Worm (Caenorhabditis elegans) whole organism, early embryonic: ENCODE measurements around the gene cbp-1.

Experiments
- B0310.2 ChIP-seq: sonication (generic microtip); optimal IDR thresholded peaks from 2 replicates; lab custom pipeline; 2016; ENCODE audit warnings: mild to moderate bottlenecking, missing genetic modification characterization, missing compliant biosample characterization
- F13C5.2 ChIP-seq: sonication (generic microtip); optimal IDR thresholded peaks from 2 replicates; lab custom pipeline; 2017; ENCODE audit warnings: mild to moderate bottlenecking, missing genetic modification characterization, inconsistent platforms, missing compliant biosample characterization
- aly-1 ChIP-seq: sonication (generic microtip); optimal IDR thresholded peaks from 2 replicates; lab custom pipeline; 2016; ENCODE audit warnings: missing genetic modification characterization, missing compliant biosample characterization
- ama-1 ChIP-seq: fragments of 150-350 bp; optimal IDR thresholded peaks from 2 replicates; lab custom pipeline; 2014
- ceh-13 ChIP-seq: fragments of 200-800 bp; sonication (Bioruptor generic); optimal IDR thresholded peaks from 2 replicates; lab custom pipeline; 2018; ENCODE audit warnings: mild to moderate bottlenecking, missing genetic modification characterization, missing compliant biosample characterization
- ceh-36 ChIP-seq: sonication (generic microtip); optimal IDR thresholded peaks from 2 replicates; lab custom pipeline; 2016; ENCODE audit warnings: missing genetic modification characterization, inconsistent platforms, missing compliant biosample characterization
- ets-7 ChIP-seq: sonication (generic microtip); optimal IDR thresholded peaks from 2 replicates; lab custom pipeline; 2016; ENCODE audit warnings: missing genotype, missing genetic modification characterization, missing compliant biosample characterization
- flt-1 ChIP-seq: fragments of 200-800 bp; sonication (Bioruptor generic); IDR thresholded peaks from 2 replicates; pipeline ENCODE4 v1.3.6; 2022; ENCODE audit warnings: missing genetic modification characterization, missing compliant biosample characterization
- hmbx-1 ChIP-seq: sonication (generic microtip); optimal IDR thresholded peaks from 2 replicates; lab custom pipeline; 2016; ENCODE audit warnings: mild to moderate bottlenecking, missing genetic modification characterization, missing compliant biosample characterization
- hmg-4 ChIP-seq: fragments of 200-800 bp; sonication (Bioruptor generic); optimal IDR thresholded peaks from 2 replicates; lab custom pipeline; 2018; ENCODE audit warnings: mild to moderate bottlenecking, missing genetic modification characterization, missing compliant biosample characterization
- hnd-1 ChIP-seq: sonication (generic microtip); optimal IDR thresholded peaks from 2 replicates; lab custom pipeline; 2016; ENCODE audit warnings: missing genetic modification characterization, missing compliant biosample characterization
- pes-1 ChIP-seq: fragments of 200-800 bp; sonication (Bioruptor generic); IDR thresholded peaks from 2 replicates; pipeline ENCODE4 v1.3.6; 2022; ENCODE audit warnings: missing genetic modification reagents, missing genetic modification characterization, missing compliant biosample characterization
- scrt-1 ChIP-seq: fragments of 200-800 bp; sonication (Bioruptor generic); IDR thresholded peaks from 2 replicates; pipeline ENCODE4 v1.3.6; 2022; ENCODE audit warnings: missing genetic modification characterization, missing compliant biosample characterization
- sea-1 ChIP-seq: fragments of 200-800 bp; sonication (Bioruptor generic); conservative IDR thresholded peaks from 2 replicates; pipeline ENCODE4 v1.3.6; 2022; ENCODE audit warnings: missing genetic modification characterization, missing compliant biosample characterization
- tbx-11 ChIP-seq: fragments of 200-800 bp; sonication (Bioruptor generic); IDR thresholded peaks from 2 replicates; pipeline ENCODE4 v1.3.6; 2022; ENCODE audit warnings: missing genetic modification characterization, missing compliant biosample characterization
- tbx-37 ChIP-seq: fragments of 200-800 bp; sonication (Bioruptor generic); conservative IDR thresholded peaks from 2 replicates; pipeline ENCODE4 v1.3.6; 2022; ENCODE audit warnings: missing genetic modification reagents, missing genetic modification characterization, missing compliant biosample characterization
- tra-4 ChIP-seq: sonication (generic microtip); optimal IDR thresholded peaks from 2 replicates; lab custom pipeline; 2017; ENCODE audit warnings: missing genetic modification characterization, missing compliant biosample characterization

Gene cbp-1

ce11 chrIII:9793592-9794417 is 27.5 kb downstream of the cbp-1 start, which contains the start of the genes R10E11.9 and mcm-6:
TSS of gene R10E11.9 (minus strand) at chrIII:9793642.
TSS of gene mcm-6 (plus strand) at chrIII:9794367.
- TF ChIP-seq ceh-36 (no peak), sea-1 (GFP tag; lab: Robert Waterston, UW) (no peak), ama-1 (lab: Kevin White, UChicago) (no peak), ets-7 (no peak), B0310.2 (tag; lab: Kevin White, UChicago) (no peak)

DNA sequence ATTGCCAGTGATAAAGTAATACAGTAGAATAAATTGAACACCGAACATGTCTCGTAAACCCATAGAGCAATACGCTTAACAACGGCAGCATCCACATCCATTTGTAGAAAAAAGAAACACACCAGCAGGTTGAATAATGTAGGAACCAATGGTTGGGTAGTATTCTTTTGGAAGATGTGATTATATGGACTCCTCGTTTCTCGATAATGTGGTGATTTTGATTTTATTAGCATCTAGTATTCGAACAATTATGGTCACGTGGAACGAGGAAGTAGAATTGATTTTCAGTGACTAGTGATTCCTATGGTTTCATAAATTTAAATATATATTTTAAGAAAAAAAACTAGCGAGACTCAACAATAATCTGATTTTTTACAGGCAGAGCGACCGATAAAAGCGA is 30.1 kb downstream of the cbp-1 start, which contains the start of gene srxa-10:
srxa-10 (minus strand) TSS at position 101 of the 400 bp plus-strand sequence.
- no peak for TF ChIP-seq tra-4 (tag; lab: Kevin White, UChicago)
- no peak for TF ChIP-seq pes-1 (GFP tag; lab: Robert Waterston, UW)
- TF ChIP-seq hnd-1 = no peak
- no peak for TF ChIP-seq scrt-1 (GFP tag; lab: Robert Waterston, UW)
- TF ChIP-seq hmbx-1 (tag; lab: Kevin White, UChicago) = no peak

ce11 chrIII:9798478-9799157 is 32.3 kb downstream of the cbp-1 start, which contains the start of gene ZK632.2:
TSS of gene ZK632.2 (plus strand) at chrIII:9799107.
- no peak for TF ChIP-seq F13C5.2
- TF ChIP-seq hmbx-1 (tag; lab: Kevin White, UChicago) = no peak
- no peak for TF ChIP-seq ets-7
- TF ChIP-seq scrt-1 (GFP tag; lab: Robert Waterston, UW) = no peak
- TF ChIP-seq ama-1 (lab: Kevin White, UChicago) = no peak
- no peak for TF ChIP-seq ceh-13 (GFP tag; lab: Kevin White, UChicago)
- no peak for TF ChIP-seq tbx-37 (GFP tag; lab: Robert Waterston, UW)
- no peak for TF ChIP-seq tbx-11
- no peak for TF ChIP-seq hnd-1
- no peak for TF ChIP-seq sea-1 (GFP tag; lab: Robert Waterston, UW)
- TF ChIP-seq B0310.2 (tag; lab: Kevin White, UChicago) = no peak
- no peak for TF ChIP-seq flt-1 (GFP tag; lab: Robert Waterston, UW)
- TF ChIP-seq ceh-36 = no peak
- no peak for TF ChIP-seq aly-1 (tag; lab: Kevin White, UChicago)
- no peak for TF ChIP-seq pes-1 (GFP tag; lab: Robert Waterston, UW)
- no peak for TF ChIP-seq tra-4 (tag; lab: Kevin White, UChicago)
- no peak for TF ChIP-seq hmg-4 (GFP tag; lab: Kevin White, UChicago)

- TF ChIP-seq F13C5.2 = no peak
- no peak for TF ChIP-seq tra-4 (tag; lab: Kevin White, UChicago)
- TF ChIP-seq ama-1 (lab: Kevin White, UChicago) = no peak
- no peak for TF ChIP-seq hmg-4 (GFP tag; lab: Kevin White, UChicago)
- no peak for TF ChIP-seq ceh-36
- no peak for TF ChIP-seq aly-1 (tag; lab: Kevin White, UChicago)
- TF ChIP-seq sea-1 (GFP tag; lab: Robert Waterston, UW) = no peak
Observed at ce11 chrIII:9802045-9802444, 35.7 kb downstream of the cbp-1 start.

ce11 chrIII:9804997-9805610 is 38.8 kb downstream of the cbp-1 start, which contains the start of gene riok-3:
TSS of gene riok-3 (minus strand) at chrIII:9805011.
- TF ChIP-seq aly-1 (tag; lab: Kevin White, UChicago) (no peak), hnd-1 (no peak), B0310.2 (tag; lab: Kevin White, UChicago) (no peak), ceh-36 (no peak), ama-1 (lab: Kevin White, UChicago) (no peak), tra-4 (tag; lab: Kevin White, UChicago) (no peak), hmbx-1 (tag; lab: Kevin White, UChicago) (no peak), scrt-1 (GFP tag; lab: Robert Waterston, UW) (no peak), ceh-13 (GFP tag; lab: Kevin White, UChicago) (no peak), flt-1 (GFP tag; lab: Robert Waterston, UW) (no peak), tbx-37 (GFP tag; lab: Robert Waterston, UW) (no peak), hmg-4 (GFP tag; lab: Kevin White, UChicago) (no peak), F13C5.2 (no peak)

DNA sequence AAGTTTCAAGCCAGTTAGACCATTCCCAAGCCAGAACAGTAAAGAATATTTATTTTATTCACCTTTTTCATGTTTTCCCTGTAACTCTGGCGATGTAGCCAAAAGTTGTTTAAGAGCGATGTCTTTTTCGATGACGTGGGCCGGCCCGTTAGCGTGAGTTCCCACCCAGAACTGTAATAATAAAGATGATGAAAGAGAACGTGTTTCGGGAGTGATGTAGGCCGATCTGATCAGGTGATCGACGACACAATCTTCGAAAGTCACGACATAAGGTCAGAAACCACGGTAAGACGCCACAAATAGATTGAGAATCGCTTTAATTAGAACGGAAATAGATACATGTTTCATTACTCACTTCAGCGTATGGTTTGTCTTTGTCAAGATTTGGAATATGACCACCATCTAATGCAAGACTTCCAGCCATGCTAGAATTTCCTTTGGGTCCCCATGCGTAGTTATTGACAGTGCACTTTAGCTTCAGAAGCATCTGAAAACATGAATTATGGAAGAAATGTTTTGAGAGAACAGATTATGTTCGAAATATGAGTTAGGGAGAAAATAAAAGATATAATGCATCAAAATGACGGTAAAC is 40.8 kb downstream of the cbp-1 start, which contains the start of gene ZK632.4:
ZK632.4 (minus strand) TSS at position 487 of the 592 bp plus-strand sequence.
- TF ChIP-seq aly-1 (tag; lab: Kevin White, UChicago) (no peak), pes-1 (GFP tag; lab: Robert Waterston, UW) (no peak)

DNA sequence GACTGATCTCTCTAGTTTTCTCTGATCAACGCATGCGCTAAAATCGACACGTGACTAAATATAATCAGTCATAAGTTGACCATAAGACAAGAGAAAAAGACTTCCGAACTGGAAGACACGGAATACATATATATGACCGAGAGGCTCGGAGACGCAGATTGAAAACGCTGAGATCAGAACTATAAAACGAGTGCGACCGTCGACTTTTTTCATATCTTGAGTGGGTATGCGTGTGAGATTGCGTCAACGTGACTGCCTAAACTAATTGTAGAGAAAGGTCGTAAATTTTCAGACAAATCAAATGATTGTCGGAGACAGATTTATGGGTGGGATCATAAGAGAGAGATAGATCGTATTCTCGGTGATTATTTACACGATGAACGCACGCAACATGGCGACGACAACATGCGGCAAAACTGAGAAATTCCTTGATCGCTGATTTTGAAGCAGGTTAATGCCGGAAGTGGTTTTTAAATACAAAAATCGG is 41.3 kb downstream of the cbp-1 start:
- TF ChIP-seq ets-7 = no peak
- TF ChIP-seq tbx-37 (GFP tag; lab: Robert Waterston, UW) = no peak
- no peak for TF ChIP-seq ceh-36
- TF ChIP-seq ama-1 (lab: Kevin White, UChicago) = no peak
- TF ChIP-seq sea-1 (GFP tag; lab: Robert Waterston, UW) = no peak
- no peak for TF ChIP-seq F13C5.2
